Worm (Caenorhabditis elegans) whole organism, midembryonic: ENCODE data around the gene Y50D4B.6.

Experiments
- T22C8.4 ChIP-seq: fragments of 200-800 bp; sonication (Bioruptor generic); IDR thresholded peaks from 2 replicates; pipeline ENCODE4 v1.3.6; 2022; ENCODE audit warnings: missing genetic modification characterization, missing compliant biosample characterization
- flt-1 ChIP-seq: fragments of 200-800 bp; sonication (Bioruptor generic); IDR thresholded peaks from 2 replicates; pipeline ENCODE4 v1.3.6; 2022; ENCODE audit warnings: missing genetic modification characterization, missing compliant biosample characterization
- klf-2 ChIP-seq: fragments of 200-800 bp; sonication (Bioruptor generic); conservative IDR thresholded peaks from 2 replicates; pipeline ENCODE4 v1.3.6; 2022; ENCODE audit warnings: missing genetic modification reagents, missing genetic modification characterization, missing compliant biosample characterization
- ref-1 ChIP-seq: fragments of 200-800 bp; sonication (Bioruptor generic); conservative IDR thresholded peaks from 2 replicates; pipeline ENCODE4 v1.3.6; 2022; ENCODE audit warnings: missing genetic modification reagents, missing genetic modification characterization, missing compliant biosample characterization
- ztf-23 ChIP-seq: fragments of 200-800 bp; sonication (Bioruptor generic); IDR thresholded peaks from 2 replicates; pipeline ENCODE4 v1.3.6; 2022; ENCODE audit warnings: missing genetic modification reagents, missing genetic modification characterization, missing compliant biosample characterization
- ztf-29 ChIP-seq: fragments of 200-800 bp; sonication (Bioruptor generic); IDR thresholded peaks from 2 replicates; pipeline ENCODE4 v1.3.6; 2022; ENCODE audit warnings: missing genetic modification reagents, missing genetic modification characterization, missing compliant biosample characterization

ce11 chrV:1134302-1134701 lies 50.2 kb downstream of the Y50D4B.6 start, which contains the start of gene cpr-8:
- TF ChIP-seq flt-1 (GFP tag; lab: Robert Waterston, UW): no peak
- no peak for TF ChIP-seq ztf-29 (GFP tag; lab: Robert Waterston, UW)
- TF ChIP-seq T22C8.4 (GFP tag; lab: Robert Waterston, UW): no peak
- no peak for TF ChIP-seq klf-2 (GFP tag; lab: Robert Waterston, UW)
- TF ChIP-seq ref-1 (GFP tag; lab: Robert Waterston, UW): no peak
- TF ChIP-seq ztf-23 (GFP tag; lab: Robert Waterston, UW): no peak
